Fruit fly (Drosophila melanogaster): ENCODE data around the gene CG42821.

The CG42821 gene

dm6 chr3R:17385329-17386019 is 27.4 kb upstream of the CG42821 start (continued):
- TF ChIP-seq CG9817 (tag; optimal IDR thresholded peaks at IDR 0.05) (peak; percentile 38), CG1024 (GFP tag; IDR thresholded peaks at IDR 0.05) (no peak), CG6854 (GFP tag; optimal IDR thresholded peaks at IDR 0.05) (peak; percentile 60), CG1832 (GFP tag; optimal IDR thresholded peaks at IDR 0.05) (no peak), CG11085 (GFP tag; IDR thresholded peaks at IDR 0.05) (no peak), Dfd (GFP tag; optimal IDR thresholded peaks at IDR 0.05) (no peak), CG10543 (GFP tag; optimal IDR thresholded peaks at IDR 0.05) (peak; percentile 44), CG3163 (GFP tag; optimal IDR thresholded peaks at IDR 0.05) (peak; percentile 58), usp (GFP tag; optimal IDR thresholded peaks at IDR 0.05) (no peak), CG10565 (GFP tag; optimal IDR thresholded peaks at IDR 0.05) (no peak), ase (GFP tag; IDR thresholded peaks at IDR 0.05) (no peak), Six4 (GFP tag; optimal IDR thresholded peaks at IDR 0.05) (no peak), CG13287 (GFP tag; IDR thresholded peaks at IDR 0.05; ENCODE audit: partially characterized antibody) (peak; percentile 64), CG3726 (GFP tag; IDR thresholded peaks at IDR 0.05) (no peak), dan (GFP tag; IDR thresholded peaks at IDR 0.05) (no peak), pfk (GFP tag; optimal IDR thresholded peaks at IDR 0.05) (peak; percentile 43), grn (GFP tag; optimal IDR thresholded peaks at IDR 0.05) (no peak), CG8281 (tag; optimal IDR thresholded peaks at IDR 0.05) (no peak), ind (GFP tag; optimal IDR thresholded peaks at IDR 0.05) (peak; percentile 62), Oaz (GFP tag; IDR thresholded peaks at IDR 0.05) (peak; percentile 65), CG14710 (tag; optimal IDR thresholded peaks at IDR 0.05) (peak; percentile 64), CG10274 (GFP tag; optimal IDR thresholded peaks at IDR 0.05) (peak; percentile 18), CG2199 (GFP tag; IDR thresholded peaks at IDR 0.05) (0 out of 3 replicates have a peak, but pooled peaks have one; percentile 27), CG17912 (GFP tag; optimal IDR thresholded peaks at IDR 0.05) (peak; percentile 57), nerfin-2 (GFP tag; IDR thresholded peaks at IDR 0.05; ENCODE audit: partially characterized antibody) (no peak), Bteb2 (GFP tag; optimal IDR thresholded peaks at IDR 0.05) (peak; percentile 60), CG1233 (GFP tag; optimal IDR thresholded peaks at IDR 0.05) (peak; percentile 9), trem (tag; optimal IDR thresholded peaks at IDR 0.05) (peak; percentile 51), lab (GFP tag; optimal IDR thresholded peaks at IDR 0.05) (peak; percentile 76), CG17328 (GFP tag; IDR thresholded peaks at IDR 0.05) (peak; percentile 7; the same call in 1 of the 2 replicates), Trl (optimal IDR thresholded peaks at IDR 0.05) (no peak), Trl (GFP tag; optimal IDR thresholded peaks at IDR 0.05) (peak; percentile 81), onecut (GFP tag; IDR thresholded peaks at IDR 0.05) (no peak), CG10431 (GFP tag; optimal IDR thresholded peaks at IDR 0.05) (peak; percentile 4), Mrtf (GFP tag; IDR thresholded peaks at IDR 0.05) (peak; percentile 62; the same call in 2 of the 3 replicates), Ssrp (tag; optimal IDR thresholded peaks at IDR 0.05) (no peak), ham (GFP tag; IDR thresholded peaks at IDR 0.05) (peak; percentile 51), Nf-YC (tag; optimal IDR thresholded peaks at IDR 0.05) (peak; percentile 24), CG17612 (GFP tag; IDR thresholded peaks at IDR 0.05) (no peak; the same call in 1 of the 2 replicates), z (GFP tag; IDR thresholded peaks at IDR 0.05) (no peak), Ptx1 (GFP tag; IDR thresholded peaks at IDR 0.05) (peak; percentile 58; the same call in 1 of the 2 replicates), p53 (GFP tag; optimal IDR thresholded peaks at IDR 0.05) (peak; percentile 40), Ravus (GFP tag; IDR thresholded peaks at IDR 0.05) (no peak), Bgb (GFP tag; IDR thresholded peaks at IDR 0.05; ENCODE audit: partially characterized antibody) (peak; percentile 68; the same call in 1 of the 2 replicates), CG4424 (GFP tag; optimal IDR thresholded peaks at IDR 0.05) (peak; percentile 22), CG2116 (GFP tag; optimal IDR thresholded peaks at IDR 0.05) (peak; percentile 99), CG4282 (GFP tag; optimal IDR thresholded peaks at IDR 0.05) (peak; percentile 66), odd (GFP tag; optimal IDR thresholded peaks at IDR 0.05) (peak; percentile 56), CG31388 (GFP tag; optimal IDR thresholded peaks at IDR 0.05) (no peak), crc (GFP tag; optimal IDR thresholded peaks at IDR 0.05) (peak; percentile 38), ap (GFP tag; IDR thresholded peaks at IDR 0.05) (no peak)

Data from whole organism, embryonic.